Fruit fly (Drosophila melanogaster): ENCODE measurements around the gene Snmp1.

Gene Snmp1

DNA sequence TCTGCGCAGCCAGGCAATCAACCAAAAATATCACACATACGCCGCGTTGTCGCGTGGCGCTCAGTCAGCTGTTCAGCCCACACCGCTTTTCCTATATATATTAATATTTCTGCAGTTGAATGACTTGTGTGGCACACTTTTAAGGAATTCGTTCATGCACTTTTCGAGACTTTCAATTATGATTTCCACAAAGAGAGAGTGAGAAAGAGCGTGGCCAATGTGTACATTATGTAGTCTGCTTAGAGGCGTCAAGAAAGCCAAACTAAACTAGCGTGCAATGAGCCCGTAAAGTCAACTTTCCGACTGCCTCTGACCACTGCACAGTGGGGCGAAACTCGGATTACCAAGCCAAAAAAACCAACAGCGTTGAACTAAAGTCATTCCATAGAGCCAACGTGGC lies 13.9 kb downstream of the Snmp1 start:
- TF ChIP-seq fru (GFP tag; optimal IDR thresholded peaks at IDR 0.05) (no peak), Dfd (GFP tag; optimal IDR thresholded peaks at IDR 0.05) (no peak), Hr78 (GFP tag; optimal IDR thresholded peaks at IDR 0.05) (no peak), h (GFP tag; optimal IDR thresholded peaks at IDR 0.05) (peak; percentile 49), N (GFP tag; optimal IDR thresholded peaks at IDR 0.05) (no peak), Vsx2 (GFP tag; optimal IDR thresholded peaks at IDR 0.05; ENCODE audit: partially characterized antibody) (no peak)

DNA sequence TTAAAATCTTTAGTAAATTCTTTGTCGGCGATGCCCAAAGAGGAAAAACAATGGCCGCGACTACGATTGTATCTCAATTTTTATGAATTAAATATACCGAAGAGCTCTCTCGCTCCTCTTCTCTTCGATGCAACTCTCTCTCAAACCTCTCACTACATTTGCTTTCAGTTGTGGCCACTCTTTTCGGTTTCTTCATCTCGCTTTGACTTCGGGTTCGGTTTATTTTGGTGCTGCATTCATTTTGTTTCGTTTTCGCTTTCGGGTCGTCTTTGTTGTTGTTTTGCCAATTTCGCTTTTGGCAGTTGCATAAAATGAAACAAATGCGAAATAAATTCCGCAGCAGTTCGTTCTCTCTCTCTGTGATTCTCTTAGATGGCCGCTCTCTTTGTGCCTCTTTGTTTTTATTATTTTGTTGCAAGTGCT lies 15.1 kb downstream of the Snmp1 start:
- TF ChIP-seq dl (GFP tag; optimal IDR thresholded peaks at IDR 0.05; ENCODE audit: insufficient read depth in 1 of 2, partially characterized antibody in 2 of 2) (peak; percentile 80 to 84), h (GFP tag; optimal IDR thresholded peaks at IDR 0.05) (no peak), CG9705 (GFP tag; optimal IDR thresholded peaks at IDR 0.05) (no peak), Rel (GFP tag; optimal IDR thresholded peaks at IDR 0.05) (peak; percentile 78), Rel (tag; optimal IDR thresholded peaks at IDR 0.05) (peak; percentile 47), sage (GFP tag; optimal IDR thresholded peaks at IDR 0.05) (peak; percentile 60), woc (GFP tag; optimal IDR thresholded peaks at IDR 0.05) (peak; percentile 33), Vsx2 (GFP tag; optimal IDR thresholded peaks at IDR 0.05; ENCODE audit: partially characterized antibody) (peak; percentile 57), psq (GFP tag; optimal IDR thresholded peaks at IDR 0.05) (peak; percentile 3), Dif (GFP tag; optimal IDR thresholded peaks at IDR 0.05; ENCODE audit: partially characterized antibody) (peak; percentile 78), brk (GFP tag; optimal IDR thresholded peaks at IDR 0.05) (peak; percentile 65), Hr78 (GFP tag; optimal IDR thresholded peaks at IDR 0.05) (no peak), lola (GFP tag; optimal IDR thresholded peaks at IDR 0.05) (no peak), dmrt93B (GFP tag; optimal IDR thresholded peaks at IDR 0.05) (no peak), tai (GFP tag; optimal IDR thresholded peaks at IDR 0.05) (no peak), OdsH (GFP tag; optimal IDR thresholded peaks at IDR 0.05) (no peak), Hnf4 (GFP tag; optimal IDR thresholded peaks at IDR 0.05) (no peak), Dfd (GFP tag; optimal IDR thresholded peaks at IDR 0.05) (no peak), CrebA (GFP tag; optimal IDR thresholded peaks at IDR 0.05; ENCODE audit: borderline replicate concordance) (peak; percentile 89), pan (optimal IDR thresholded peaks at IDR 0.05) (no peak), br (GFP tag; optimal IDR thresholded peaks at IDR 0.05) (peak; percentile 34), GATAd (GFP tag; optimal IDR thresholded peaks at IDR 0.05) (no peak), Mio (GFP tag; optimal IDR thresholded peaks at IDR 0.05) (no peak), HLH106 (tag; optimal IDR thresholded peaks at IDR 0.05) (no peak), Myc (optimal IDR thresholded peaks at IDR 0.05) (no peak), N (GFP tag; optimal IDR thresholded peaks at IDR 0.05) (no peak), fru (GFP tag; optimal IDR thresholded peaks at IDR 0.05) (no peak), Sp1 (GFP tag; optimal IDR thresholded peaks at IDR 0.05) (peak; percentile 86)

DNA sequence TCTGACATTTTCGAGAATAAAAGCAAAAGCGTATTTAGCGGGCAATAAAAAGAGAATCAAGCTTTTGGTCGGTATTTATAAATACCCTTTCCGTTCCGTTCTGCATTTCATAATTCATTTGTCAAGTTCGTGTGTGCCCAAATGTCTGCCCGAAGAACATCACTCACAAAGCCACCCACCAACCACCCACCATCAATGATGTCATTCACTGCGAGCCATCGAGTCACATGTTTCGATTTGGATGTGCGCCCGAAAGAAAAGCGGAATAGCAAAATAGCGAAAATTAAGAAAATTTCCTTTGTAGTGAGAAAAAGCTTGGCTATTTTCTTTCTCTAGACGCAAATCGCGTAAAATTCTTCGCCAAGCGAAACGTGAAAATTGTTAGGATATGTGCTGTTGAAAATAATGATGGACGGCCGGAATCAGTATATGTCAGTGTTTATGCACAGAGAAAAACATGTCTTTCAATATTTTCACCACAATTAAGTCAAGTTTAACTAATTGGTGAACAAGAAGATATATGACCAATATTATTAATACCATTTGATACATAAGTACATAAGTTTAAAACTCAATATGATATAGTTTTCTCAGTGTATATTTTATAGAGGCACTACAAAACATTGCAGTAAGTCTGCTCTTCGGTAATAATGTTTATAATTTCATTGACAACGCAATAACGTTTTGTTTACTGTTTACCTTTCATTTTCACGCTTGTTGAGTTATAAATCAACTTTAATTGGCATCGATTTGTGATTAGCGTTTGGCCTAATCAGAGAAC lies 16.7 kb downstream of the Snmp1 start:
- no peak for TF ChIP-seq lola (GFP tag; optimal IDR thresholded peaks at IDR 0.05)
- no peak for TF ChIP-seq dl (GFP tag; optimal IDR thresholded peaks at IDR 0.05; ENCODE audit: insufficient read depth in 1 of 2, partially characterized antibody in 2 of 2)
- TF ChIP-seq h (GFP tag; optimal IDR thresholded peaks at IDR 0.05), result peak; percentile 66
- TF ChIP-seq Jra (GFP tag; optimal IDR thresholded peaks at IDR 0.05), result peak; percentile 3
- TF ChIP-seq foxo (GFP tag; optimal IDR thresholded peaks at IDR 0.05), result peak in 1 of 2 experiments; percentile 29
- TF ChIP-seq Mio (GFP tag; optimal IDR thresholded peaks at IDR 0.05), result no peak
- TF ChIP-seq Hr83 (GFP tag; optimal IDR thresholded peaks at IDR 0.05; ENCODE audit: poor library complexity, severe bottlenecking), result no peak
- TF ChIP-seq Hnf4 (GFP tag; optimal IDR thresholded peaks at IDR 0.05), result peak; percentile 44
- TF ChIP-seq CG32264 (GFP tag; optimal IDR thresholded peaks at IDR 0.05), result no peak
- no peak for TF ChIP-seq pan (optimal IDR thresholded peaks at IDR 0.05)
- no peak for TF ChIP-seq jim (GFP tag; optimal IDR thresholded peaks at IDR 0.05)
- TF ChIP-seq Hr78 (GFP tag; optimal IDR thresholded peaks at IDR 0.05), result no peak
- peak; percentile 19 for TF ChIP-seq fru (GFP tag; optimal IDR thresholded peaks at IDR 0.05)
- no peak for TF ChIP-seq tai (GFP tag; optimal IDR thresholded peaks at IDR 0.05)
- TF ChIP-seq sage (GFP tag; optimal IDR thresholded peaks at IDR 0.05), result no peak
- no peak for TF ChIP-seq woc (GFP tag; optimal IDR thresholded peaks at IDR 0.05)
- TF ChIP-seq usp (GFP tag; optimal IDR thresholded peaks at IDR 0.05), result no peak
- TF ChIP-seq Rel (GFP tag; optimal IDR thresholded peaks at IDR 0.05), result no peak
- no peak for TF ChIP-seq Rel (tag; optimal IDR thresholded peaks at IDR 0.05)
- TF ChIP-seq rgr (GFP tag; optimal IDR thresholded peaks at IDR 0.05), result peak; percentile 68
- no peak for TF ChIP-seq Vsx2 (GFP tag; optimal IDR thresholded peaks at IDR 0.05; ENCODE audit: partially characterized antibody)
- no peak for TF ChIP-seq GATAd (GFP tag; optimal IDR thresholded peaks at IDR 0.05)
- no peak for TF ChIP-seq dsf (GFP tag; optimal IDR thresholded peaks at IDR 0.05; ENCODE audit: borderline replicate concordance)
- no peak for TF ChIP-seq CG9705 (GFP tag; optimal IDR thresholded peaks at IDR 0.05)
- TF ChIP-seq Abd-B (GFP tag; optimal IDR thresholded peaks at IDR 0.05), result no peak
- TF ChIP-seq Sp1 (GFP tag; optimal IDR thresholded peaks at IDR 0.05), result peak; percentile 61
- no peak for TF ChIP-seq Dfd (GFP tag; optimal IDR thresholded peaks at IDR 0.05)
- no peak for TF ChIP-seq CrebA (GFP tag; optimal IDR thresholded peaks at IDR 0.05; ENCODE audit: borderline replicate concordance)
- no peak for TF ChIP-seq N (GFP tag; optimal IDR thresholded peaks at IDR 0.05)
- TF ChIP-seq dmrt93B (GFP tag; optimal IDR thresholded peaks at IDR 0.05), result no peak
- no peak for TF ChIP-seq Myc (optimal IDR thresholded peaks at IDR 0.05)
- TF ChIP-seq psq (GFP tag; optimal IDR thresholded peaks at IDR 0.05), result peak; percentile 39
- TF ChIP-seq brk (GFP tag; optimal IDR thresholded peaks at IDR 0.05), result no peak
- TF ChIP-seq HLH106 (tag; optimal IDR thresholded peaks at IDR 0.05), result peak; percentile 53
- peak; percentile 44 for TF ChIP-seq br (GFP tag; optimal IDR thresholded peaks at IDR 0.05)
- peak; percentile 41 for TF ChIP-seq ey (GFP tag; optimal IDR thresholded peaks at IDR 0.05)
- no peak for TF ChIP-seq Dif (GFP tag; optimal IDR thresholded peaks at IDR 0.05; ENCODE audit: partially characterized antibody)
- peak; percentile 55 for TF ChIP-seq OdsH (GFP tag; optimal IDR thresholded peaks at IDR 0.05)
- no peak for TF ChIP-seq sv (GFP tag; optimal IDR thresholded peaks at IDR 0.05)
